Worm (Caenorhabditis elegans) whole organism, L2 larva: Measurements from ENCODE around the gene Y43D4A.2.

Source experiments
- R02D3.7 ChIP-seq: fragments of 150-350 bp; optimal IDR thresholded peaks from 2 replicates; lab custom pipeline; 2014; ENCODE audit warnings: missing biosample characterization, missing genetic modification characterization
- ZK546.5 ChIP-seq: sonication (generic microtip); optimal IDR thresholded peaks from 2 replicates; lab custom pipeline; 2017; ENCODE audit warnings: missing biosample characterization, missing genetic modification characterization
- alr-1 ChIP-seq: fragments of 150-350 bp; optimal IDR thresholded peaks from 2 replicates; lab custom pipeline; 2014; ENCODE audit warnings: missing biosample characterization, missing genetic modification characterization
- ama-1 ChIP-seq: fragments of 150-350 bp; optimal IDR thresholded peaks from 2 replicates; lab custom pipeline; 2018; ENCODE audit warnings: inconsistent platforms
- blmp-1 ChIP-seq: sonication (generic microtip); optimal IDR thresholded peaks from 2 replicates; lab custom pipeline; 2017; ENCODE audit warnings: missing genetic modification characterization, mild to moderate bottlenecking, missing compliant biosample characterization, antibody characterized with exemption, moderate library complexity; ENCODE audit not compliant: insufficient read depth
- crh-2 ChIP-seq: sonication (generic microtip); optimal IDR thresholded peaks from 2 replicates; lab custom pipeline; 2017; ENCODE audit warnings: missing biosample characterization, missing genetic modification characterization
- dmd-4 ChIP-seq: sonication (generic microtip); optimal IDR thresholded peaks from 2 replicates; lab custom pipeline; 2017; ENCODE audit warnings: missing biosample characterization, missing genetic modification characterization
- egl-27 ChIP-seq: sonication (generic microtip); optimal IDR thresholded peaks from 3 replicates; lab custom pipeline; 2017; ENCODE audit warnings: missing biosample characterization, missing genetic modification reagents, missing genetic modification characterization
- fos-1 ChIP-seq: fragments of 150-350 bp; optimal IDR thresholded peaks from 2 replicates; lab custom pipeline; 2014; ENCODE audit warnings: missing biosample characterization, missing genetic modification characterization
- gmeb-1 ChIP-seq: fragments of 150-350 bp; optimal IDR thresholded peaks from 2 replicates; lab custom pipeline; 2014; ENCODE audit warnings: missing biosample characterization, missing genetic modification characterization
- lin-11 ChIP-seq: fragments of 150-350 bp; sonication (generic microtip); optimal IDR thresholded peaks from 2 replicates; lab custom pipeline; 2014; ENCODE audit warnings: missing biosample characterization, missing genetic modification characterization, inconsistent platforms, mixed read lengths
- lin-13 ChIP-seq: fragments of 150-350 bp; optimal IDR thresholded peaks from 2 replicates; lab custom pipeline; 2014; ENCODE audit warnings: missing biosample characterization, missing genetic modification reagents, missing genetic modification characterization
- lin-39 ChIP-seq: fragments of 150-350 bp; optimal IDR thresholded peaks from 2 replicates; lab custom pipeline; 2014; ENCODE audit warnings: missing biosample characterization, missing genetic modification reagents, missing genetic modification characterization
- lsy-2 ChIP-seq, 2 experiments: fragments of 150-350 bp in 1 of 2; sonication (generic microtip) in 1 of 2; optimal IDR thresholded peaks; 2 replicates each; lab custom pipeline; 2014 to 2017; ENCODE audit warnings: missing biosample characterization in 2 of 2, missing genetic modification characterization in 2 of 2
- mab-5 ChIP-seq: fragments of 150-350 bp; optimal IDR thresholded peaks from 2 replicates; lab custom pipeline; 2014; ENCODE audit warnings: missing biosample characterization, missing genetic modification characterization
- mbf-1 ChIP-seq: sonication (generic microtip); optimal IDR thresholded peaks from 2 replicates; lab custom pipeline; 2017; ENCODE audit warnings: missing biosample characterization, missing genetic modification characterization
- mdl-1 ChIP-seq, 2 experiments: fragments of 150-350 bp in 1 of 2; sonication (generic microtip) in 1 of 2; optimal IDR thresholded peaks; 2 replicates each; lab custom pipeline; 2017; ENCODE audit warnings: missing biosample characterization in 2 of 2, missing genetic modification characterization in 2 of 2
- nhr-11 ChIP-seq: fragments of 150-350 bp; optimal IDR thresholded peaks from 2 replicates; lab custom pipeline; 2014; ENCODE audit warnings: missing biosample characterization, missing genetic modification characterization
- nhr-12 ChIP-seq: fragments of 150-350 bp; optimal IDR thresholded peaks from 2 replicates; lab custom pipeline; 2014; ENCODE audit warnings: missing biosample characterization, missing genetic modification characterization
- nhr-21 ChIP-seq: fragments of 150-350 bp; optimal IDR thresholded peaks from 2 replicates; lab custom pipeline; 2014; ENCODE audit warnings: missing biosample characterization, missing genetic modification characterization
- nhr-237 ChIP-seq: fragments of 150-350 bp; optimal IDR thresholded peaks from 2 replicates; lab custom pipeline; 2014; ENCODE audit warnings: missing biosample characterization, missing genetic modification characterization
- nhr-25 ChIP-seq: fragments of 150-350 bp; sonication (generic microtip); optimal IDR thresholded peaks from 3 replicates; lab custom pipeline; 2014; ENCODE audit warnings: missing biosample characterization, missing genetic modification characterization
- nhr-77 ChIP-seq: fragments of 150-350 bp; optimal IDR thresholded peaks from 2 replicates; lab custom pipeline; 2014; ENCODE audit warnings: missing biosample characterization, missing genetic modification characterization
- sma-3 ChIP-seq: sonication (generic microtip); optimal IDR thresholded peaks from 2 replicates; lab custom pipeline; 2016; ENCODE audit warnings: missing genetic modification reagents, missing genetic modification characterization, missing compliant biosample characterization
- snpc-4 ChIP-seq: fragments of 150-350 bp; optimal IDR thresholded peaks from 2 replicates; lab custom pipeline; 2014; ENCODE audit warnings: missing biosample characterization, missing genetic modification characterization
- unc-39 ChIP-seq: fragments of 150-350 bp; optimal IDR thresholded peaks from 2 replicates; lab custom pipeline; 2014; ENCODE audit warnings: missing biosample characterization, missing genetic modification characterization
- unc-55 ChIP-seq: fragments of 150-350 bp; sonication (generic microtip); optimal IDR thresholded peaks from 3 replicates; lab custom pipeline; 2014; ENCODE audit warnings: missing biosample characterization, missing genetic modification reagents, missing genetic modification characterization
- zag-1 ChIP-seq: fragments of 150-350 bp; optimal IDR thresholded peaks from 2 replicates; lab custom pipeline; 2014; ENCODE audit warnings: missing biosample characterization, missing genetic modification characterization
- ztf-1 ChIP-seq: fragments of 200-800 bp; sonication (Bioruptor generic); conservative IDR thresholded peaks from 2 replicates; pipeline ENCODE4 v1.3.6; 2022; ENCODE audit warnings: missing genetic modification characterization, missing compliant biosample characterization
- ztf-11 ChIP-seq: sonication (generic microtip); optimal IDR thresholded peaks from 2 replicates; lab custom pipeline; 2017; ENCODE audit warnings: missing biosample characterization, missing genetic modification characterization
- ztf-4 ChIP-seq: fragments of 150-350 bp; optimal IDR thresholded peaks from 2 replicates; lab custom pipeline; 2014; ENCODE audit warnings: missing biosample characterization, missing genetic modification characterization

The Y43D4A.2 gene

ce11 chrIV:16775925-16776324, 20.3 kb upstream of the Y43D4A.2 start:
- TF ChIP-seq nhr-21 (tag; lab: Kevin White, UChicago), result peak; percentile 14
- TF ChIP-seq ZK546.5 (tag; lab: Kevin White, UChicago), result no peak
- peak; percentile 5 for TF ChIP-seq nhr-11 (tag; lab: Kevin White, UChicago)
- no peak for TF ChIP-seq snpc-4 (tag; lab: Kevin White, UChicago)
- TF ChIP-seq lin-11, result peak; percentile 3
- peak; percentile 66 for TF ChIP-seq unc-55 (GFP tag; lab: Kevin White, UChicago)
- peak; percentile 37 for TF ChIP-seq crh-2 (tag; lab: Kevin White, UChicago)
- TF ChIP-seq lin-39 (tag; lab: Kevin White, UChicago), result no peak
- TF ChIP-seq dmd-4, result no peak
- TF ChIP-seq, all 48 proteins: peak for 5

- TF ChIP-seq ama-1 (lab: Kevin White, UChicago) (no peak), ztf-11 (tag; lab: Kevin White, UChicago) (no peak)
Observed at ce11 chrIV:16775455-16775854, 19.8 kb upstream of the Y43D4A.2 start, which contains the start of gene Y43D4A.5. TSS of gene Y43D4A.5 (plus strand) at chrIV:16775755.

- TF ChIP-seq ztf-1 (no peak), unc-39 (tag; lab: Kevin White, UChicago) (no peak), sma-3 (GFP tag; lab: Kevin White, UChicago) (peak; percentile 27), fos-1 (tag; lab: Kevin White, UChicago) (peak; percentile 10)
Observed at ce11 chrIV:16775029-16775428, 19.4 kb upstream of the Y43D4A.2 start.

ce11 chrIV:16751087-16751486, 4.6 kb downstream of the Y43D4A.2 start:
- no peak for TF ChIP-seq nhr-25 (tag; lab: Kevin White, UChicago)

- TF ChIP-seq R02D3.7 (tag; lab: Kevin White, UChicago) (no peak), blmp-1 (tag; lab: Kevin White, UChicago) (no peak), lin-11 (no peak), zag-1 (no peak), mab-5 (tag; lab: Kevin White, UChicago) (no peak), nhr-12 (tag; lab: Kevin White, UChicago) (no peak), mdl-1 (tag; optimal IDR thresholded peaks at IDR 0.05; lab: Kevin White, UChicago) (no peak), lin-13 (GFP tag; lab: Kevin White, UChicago) (no peak), lsy-2 (tag; optimal IDR thresholded peaks at IDR 0.05; lab: Kevin White, UChicago) (no peak), nhr-21 (tag; lab: Kevin White, UChicago) (no peak), mbf-1 (no peak), ztf-1 (no peak), crh-2 (tag; lab: Kevin White, UChicago) (no peak), nhr-77 (tag; lab: Kevin White, UChicago) (no peak), alr-1 (tag; lab: Kevin White, UChicago) (no peak), ama-1 (lab: Kevin White, UChicago) (no peak), unc-39 (tag; lab: Kevin White, UChicago) (no peak), ztf-4 (no peak), fos-1 (tag; lab: Kevin White, UChicago) (no peak), gmeb-1 (tag; lab: Kevin White, UChicago) (no peak)
- TF ChIP-seq, all 48 proteins: peak for 0
Observed at ce11 chrIV:16743530-16743929, 12.1 kb downstream of the Y43D4A.2 start, which contains the start of gene Y43D4A.1. TSS of gene Y43D4A.1 (plus strand) at chrIV:16743830.

- no peak for TF ChIP-seq egl-27
- no peak for TF ChIP-seq ztf-11 (tag; lab: Kevin White, UChicago)
- no peak for TF ChIP-seq lin-13 (GFP tag; lab: Kevin White, UChicago)
Observed at ce11 chrIV:16740769-16741168, 14.9 kb downstream of the Y43D4A.2 start, which contains the start of gene Y51H4A.24. TSS of gene Y51H4A.24 (minus strand) at chrIV:16740869.

- TF ChIP-seq nhr-237 (tag; lab: Kevin White, UChicago) (no peak), fos-1 (tag; lab: Kevin White, UChicago) (peak; percentile 98)
Observed at ce11 chrIV:16735957-16736356, 19.7 kb downstream of the Y43D4A.2 start, which contains the start of gene Y51H4A.25. TSS of gene Y51H4A.25 (plus strand) at chrIV:16736329.
